Fruit fly (Drosophila melanogaster) whole organism, adult: Measurements from ENCODE around the gene tkv.

Experiments
- CG11617 ChIP-seq: fragments of 200-800 bp; sonication (Bioruptor generic); optimal IDR thresholded peaks from 2 replicates; lab custom pipeline; 2017; ENCODE audit warnings: mild to moderate bottlenecking, missing biosample characterization, missing genetic modification reagents, missing genetic modification characterization
- Clk ChIP-seq: fragments of 200-800 bp; sonication (Bioruptor generic); optimal IDR thresholded peaks from 2 replicates; lab custom pipeline; 2017; ENCODE audit warnings: missing biosample characterization, missing genetic modification characterization
- Crg-1 ChIP-seq: fragments of 200-800 bp; sonication (Bioruptor generic); optimal IDR thresholded peaks from 2 replicates; lab custom pipeline; 2016; ENCODE audit warnings: missing biosample characterization, missing genetic modification characterization
- Mnt ChIP-seq: fragments of 200-800 bp; sonication (Bioruptor generic); optimal IDR thresholded peaks from 2 replicates; lab custom pipeline; 2016; ENCODE audit warnings: missing biosample characterization, mild to moderate bottlenecking, missing genetic modification characterization
- pad ChIP-seq: fragments of 200-800 bp; sonication (Bioruptor generic); optimal IDR thresholded peaks from 3 replicates; lab custom pipeline; 2017; ENCODE audit warnings: missing biosample characterization, missing genetic modification characterization, mild to moderate bottlenecking, moderate library complexity, missing genetic modification reagents

DNA sequence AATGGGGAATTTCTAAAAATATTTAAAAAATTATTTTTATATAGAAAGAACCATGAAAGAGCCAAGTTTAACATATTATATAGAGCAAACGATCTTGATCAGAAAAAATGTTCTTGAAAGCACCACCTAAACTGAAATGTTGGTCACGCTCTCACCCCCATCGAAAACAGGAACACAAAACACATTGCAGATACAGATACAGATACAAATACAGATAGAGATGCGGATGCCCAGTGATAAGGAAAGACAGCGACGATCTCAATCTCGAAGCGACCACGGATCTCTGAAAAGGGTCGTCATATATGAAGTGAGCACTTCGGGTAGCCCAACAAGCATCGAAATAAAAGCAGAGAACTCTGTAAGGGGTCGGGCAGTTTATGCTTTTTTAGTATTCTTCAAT lies 23.8 kb downstream of the tkv start:
- no peak for TF ChIP-seq Crg-1 (GFP tag; lab: Kevin White, UChicago)
- no peak for TF ChIP-seq Mnt (GFP tag; lab: Kevin White, UChicago)
- no peak for TF ChIP-seq Clk
- no peak for TF ChIP-seq CG11617 (GFP tag; lab: Kevin White, UChicago)
- TF ChIP-seq pad (GFP tag; lab: Kevin White, UChicago): no peak
